Worm (Caenorhabditis elegans) whole organism, young adult: ENCODE measurements around the gene prp-3.

Experiments
- B0261.1 ChIP-seq: sonication (generic microtip); optimal IDR thresholded peaks from 2 replicates; lab custom pipeline; 2016; ENCODE audit warnings: mild to moderate bottlenecking, missing genetic modification characterization, moderate library complexity, missing compliant biosample characterization
- C06A6.2 ChIP-seq: fragments of 200-800 bp; sonication (Bioruptor generic); conservative IDR thresholded peaks from 2 replicates; pipeline ENCODE4 v1.3.6; 2022; ENCODE audit warnings: missing genetic modification characterization, missing compliant biosample characterization
- F22D6.2 ChIP-seq: sonication (generic microtip); optimal IDR thresholded peaks from 2 replicates; lab custom pipeline; 2016; ENCODE audit warnings: mild to moderate bottlenecking, missing genetic modification characterization, missing compliant biosample characterization
- F55B11.4 ChIP-seq: sonication (generic microtip); optimal IDR thresholded peaks from 2 replicates; lab custom pipeline; 2016; ENCODE audit warnings: missing compliant biosample characterization, missing genetic modification characterization, borderline replicate concordance; ENCODE audit not compliant: insufficient read depth
- T26A5.8 ChIP-seq: sonication (generic microtip); optimal IDR thresholded peaks from 2 replicates; lab custom pipeline; 2016; ENCODE audit warnings: missing genetic modification characterization, missing compliant biosample characterization
- Y53G8AR.9 ChIP-seq: fragments of 200-800 bp; sonication (Bioruptor generic); conservative IDR thresholded peaks from 2 replicates; pipeline ENCODE4 v1.3.6; 2022; ENCODE audit warnings: missing genetic modification reagents, missing genetic modification characterization, missing compliant biosample characterization
- Y56A3A.18 ChIP-seq: fragments of 200-800 bp; sonication (Bioruptor generic); IDR thresholded peaks from 2 replicates; pipeline ENCODE4 v1.3.6; 2022; ENCODE audit warnings: missing genetic modification reagents, missing genetic modification characterization, missing compliant biosample characterization
- akir-1 ChIP-seq: fragments of 200-800 bp; sonication (Bioruptor generic); optimal IDR thresholded peaks from 2 replicates; lab custom pipeline; 2018; ENCODE audit warnings: mild to moderate bottlenecking, missing genetic modification characterization, moderate library complexity, missing compliant biosample characterization
- aptf-3 ChIP-seq: fragments of 200-800 bp; sonication (Bioruptor generic); IDR thresholded peaks from 2 replicates; pipeline ENCODE4 v1.3.6; 2022; ENCODE audit warnings: missing genetic modification characterization, missing compliant biosample characterization
- athp-1 ChIP-seq: sonication (generic microtip); optimal IDR thresholded peaks from 2 replicates; lab custom pipeline; 2017; ENCODE audit warnings: mild to moderate bottlenecking, missing genetic modification characterization, missing compliant biosample characterization
- attf-5 ChIP-seq: fragments of 200-800 bp; sonication (Bioruptor generic); optimal IDR thresholded peaks from 2 replicates; lab custom pipeline; 2018; ENCODE audit warnings: mild to moderate bottlenecking, missing genetic modification characterization, missing compliant biosample characterization
- attf-6 ChIP-seq: fragments of 200-800 bp; sonication (Bioruptor generic); IDR thresholded peaks from 2 replicates; pipeline ENCODE4 v1.3.6; 2022; ENCODE audit warnings: missing genetic modification reagents, missing genetic modification characterization, missing compliant biosample characterization
- cebp-2 ChIP-seq: fragments of 200-800 bp; sonication (Bioruptor generic); IDR thresholded peaks from 2 replicates; pipeline ENCODE4 v1.3.6; 2022; ENCODE audit warnings: missing genetic modification characterization, missing compliant biosample characterization
- ceh-40 ChIP-seq: fragments of 200-800 bp; sonication (Bioruptor generic); IDR thresholded peaks from 2 replicates; pipeline ENCODE4 v1.3.6; 2022; ENCODE audit warnings: missing genetic modification characterization, missing compliant biosample characterization
- ceh-79 ChIP-seq: sonication (generic microtip); optimal IDR thresholded peaks from 2 replicates; lab custom pipeline; 2017; ENCODE audit warnings: mild to moderate bottlenecking, missing genetic modification characterization, missing compliant biosample characterization
- dpff-1 ChIP-seq: sonication (generic microtip); optimal IDR thresholded peaks from 2 replicates; lab custom pipeline; 2017; ENCODE audit warnings: mild to moderate bottlenecking, missing genetic modification characterization, missing compliant biosample characterization
- efl-1 ChIP-seq: fragments of 150-350 bp; optimal IDR thresholded peaks from 2 replicates; lab custom pipeline; 2014; ENCODE audit warnings: missing biosample characterization, missing genetic modification reagents, missing genetic modification characterization
- ekl-4 ChIP-seq: fragments of 200-800 bp; sonication (Bioruptor generic); IDR thresholded peaks from 2 replicates; pipeline ENCODE4 v1.3.6; 2022; ENCODE audit warnings: missing genetic modification reagents, missing genetic modification characterization, missing compliant biosample characterization
- ets-4 ChIP-seq: fragments of 200-800 bp; sonication (Bioruptor generic); optimal IDR thresholded peaks from 2 replicates; lab custom pipeline; 2018; ENCODE audit warnings: mild to moderate bottlenecking, missing genetic modification characterization, missing compliant biosample characterization
- hlh-26 ChIP-seq: fragments of 200-800 bp; sonication (Bioruptor generic); conservative IDR thresholded peaks from 2 replicates; pipeline ENCODE4 v1.3.6; 2022; ENCODE audit warnings: missing genetic modification reagents, missing genetic modification characterization, missing compliant biosample characterization
- let-607 ChIP-seq, 2 experiments: fragments of 200-800 bp in 1 of 2; sonication (Bioruptor generic) in 1 of 2; sonication (generic microtip) in 1 of 2; optimal IDR thresholded peaks; 2 replicates each; lab custom pipeline; 2016 to 2018; ENCODE audit warnings: mild to moderate bottlenecking in 2 of 2, missing compliant biosample characterization in 2 of 2, missing genetic modification characterization in 2 of 2, moderate library complexity in 2 of 2, missing genotype in 1 of 2
- lin-26 ChIP-seq: fragments of 200-800 bp; sonication (Bioruptor generic); IDR thresholded peaks from 2 replicates; pipeline ENCODE4 v1.3.6; 2022; ENCODE audit warnings: missing genetic modification reagents, missing genetic modification characterization, missing compliant biosample characterization
- lin-54 ChIP-seq: fragments of 200-800 bp; sonication (Bioruptor generic); optimal IDR thresholded peaks from 2 replicates; lab custom pipeline; 2018; ENCODE audit warnings: mild to moderate bottlenecking, missing genetic modification characterization, missing compliant biosample characterization
- lir-1 ChIP-seq: fragments of 200-800 bp; sonication (Bioruptor generic); conservative IDR thresholded peaks from 2 replicates; pipeline ENCODE4 v1.3.6; 2022; ENCODE audit warnings: missing genetic modification reagents, missing genetic modification characterization, missing compliant biosample characterization
- madf-6 ChIP-seq: fragments of 200-800 bp; sonication (Bioruptor generic); IDR thresholded peaks from 2 replicates; pipeline ENCODE4 v1.3.6; 2022; ENCODE audit warnings: missing genetic modification reagents, missing genetic modification characterization, missing compliant biosample characterization
- mcd-1 ChIP-seq: fragments of 200-800 bp; sonication (Bioruptor generic); IDR thresholded peaks from 2 replicates; pipeline ENCODE4 v1.3.6; 2022; ENCODE audit warnings: missing genetic modification reagents, missing genetic modification characterization, missing compliant biosample characterization
- nfya-2 ChIP-seq: fragments of 200-800 bp; sonication (Bioruptor generic); IDR thresholded peaks from 2 replicates; pipeline ENCODE4 v1.3.6; 2022; ENCODE audit warnings: missing genetic modification reagents, missing genetic modification characterization, missing compliant biosample characterization
- nfyb-1 ChIP-seq: fragments of 200-800 bp; sonication (Bioruptor generic); IDR thresholded peaks from 2 replicates; pipeline ENCODE4 v1.3.6; 2022; ENCODE audit warnings: missing genetic modification reagents, missing genetic modification characterization, missing compliant biosample characterization
- nhr-80 ChIP-seq: sonication (generic microtip); optimal IDR thresholded peaks from 2 replicates; lab custom pipeline; 2016; ENCODE audit warnings: missing genetic modification characterization, missing compliant biosample characterization
- nhr-90 ChIP-seq: sonication (generic microtip); optimal IDR thresholded peaks from 2 replicates; lab custom pipeline; 2016; ENCODE audit warnings: missing genotype, mild to moderate bottlenecking, missing genetic modification characterization, missing compliant biosample characterization
- rec-8 ChIP-seq, 2 experiments: sonication (generic microtip); optimal IDR thresholded peaks; 2 replicates each; lab custom pipeline; 2016; ENCODE audit warnings: mild to moderate bottlenecking in 2 of 2, missing genetic modification characterization in 2 of 2, missing genetic modification reagents in 2 of 2, missing genotype in 2 of 2, missing biosample characterization in 1 of 2, missing compliant biosample characterization in 1 of 2, moderate library complexity in 1 of 2
- repo-1 ChIP-seq: sonication (generic microtip); optimal IDR thresholded peaks from 2 replicates; lab custom pipeline; 2017; ENCODE audit warnings: mild to moderate bottlenecking, missing genetic modification characterization, missing compliant biosample characterization
- rpc-1 ChIP-seq, 2 experiments: fragments of 150-350 bp in 1 of 2; sonication (generic microtip) in 1 of 2; optimal IDR thresholded peaks; 2 replicates each; lab custom pipeline; 2014 to 2018; ENCODE audit warnings: missing biosample characterization in 1 of 2, missing genetic modification characterization in 1 of 2, missing genetic modification reagents in 1 of 2, missing genotype in 1 of 2
- snpc-1.1 ChIP-seq: sonication (generic microtip); optimal IDR thresholded peaks from 2 replicates; lab custom pipeline; 2017; ENCODE audit warnings: missing genetic modification characterization, mild to moderate bottlenecking, missing compliant biosample characterization, antibody characterized with exemption, moderate library complexity, missing genotype, missing genetic modification reagents; ENCODE audit not compliant: insufficient read depth
- snpc-1.3 ChIP-seq: sonication (generic microtip); optimal IDR thresholded peaks from 2 replicates; lab custom pipeline; 2017; ENCODE audit warnings: missing genetic modification characterization, mild to moderate bottlenecking, missing compliant biosample characterization, antibody characterized with exemption, moderate library complexity, missing genotype, missing genetic modification reagents; ENCODE audit not compliant: insufficient read depth
- snpc-4 ChIP-seq, 5 experiments: fragments of 150-350 bp in 1 of 5; sonication (generic microtip) in 4 of 5; optimal IDR thresholded peaks; 2 replicates each; lab custom pipeline; 2014 to 2018; ENCODE audit warnings: missing genetic modification characterization in 5 of 5, missing biosample characterization in 3 of 5, antibody characterized with exemption in 2 of 5, mild to moderate bottlenecking in 2 of 5, missing compliant biosample characterization in 2 of 5, missing genotype in 2 of 5, moderate library complexity in 2 of 5, missing genetic modification reagents in 1 of 5
- somi-1 ChIP-seq: fragments of 200-800 bp; sonication (Bioruptor generic); optimal IDR thresholded peaks from 2 replicates; lab custom pipeline; 2018; ENCODE audit warnings: mild to moderate bottlenecking, missing genetic modification characterization, missing compliant biosample characterization
- sptf-2 ChIP-seq: fragments of 200-800 bp; sonication (Bioruptor generic); optimal IDR thresholded peaks from 2 replicates; lab custom pipeline; 2018; ENCODE audit warnings: mild to moderate bottlenecking, missing genetic modification characterization, missing compliant biosample characterization
- tbp1 ChIP-seq: fragments of 200-800 bp; sonication (Bioruptor generic); optimal IDR thresholded peaks from 2 replicates; lab custom pipeline; 2018; ENCODE audit warnings: mild to moderate bottlenecking, missing genetic modification characterization, missing compliant biosample characterization
- unc-62 ChIP-seq: fragments of 150-350 bp; optimal IDR thresholded peaks from 2 replicates; lab custom pipeline; 2014; ENCODE audit warnings: missing biosample characterization, missing genetic modification reagents, missing genetic modification characterization
- xnd-1 ChIP-seq: sonication (generic microtip); optimal IDR thresholded peaks from 2 replicates; lab custom pipeline; 2016; ENCODE audit warnings: missing genotype, missing genetic modification reagents, missing genetic modification characterization, missing compliant biosample characterization
- zim-3 ChIP-seq: sonication (generic microtip); optimal IDR thresholded peaks from 2 replicates; lab custom pipeline; 2017; ENCODE audit warnings: mild to moderate bottlenecking, missing genetic modification characterization, moderate library complexity, missing compliant biosample characterization
- ztf-22 ChIP-seq: fragments of 200-800 bp; sonication (Bioruptor generic); optimal IDR thresholded peaks from 2 replicates; lab custom pipeline; 2018; ENCODE audit warnings: mild to moderate bottlenecking, missing genetic modification characterization, moderate library complexity, missing compliant biosample characterization
- ztf-25 ChIP-seq: fragments of 200-800 bp; sonication (Bioruptor generic); IDR thresholded peaks from 2 replicates; pipeline ENCODE4 v1.3.6; 2022; ENCODE audit warnings: missing genetic modification reagents, missing genetic modification characterization, missing compliant biosample characterization
- ztf-6 ChIP-seq: fragments of 200-800 bp; sonication (Bioruptor generic); IDR thresholded peaks from 2 replicates; pipeline ENCODE4 v1.3.6; 2022; ENCODE audit warnings: missing genetic modification reagents, missing genetic modification characterization, missing compliant biosample characterization

The prp-3 gene

ce11 chrIII:10461164-10461546 lies 33.4 kb upstream of the prp-3 start, which contains the start of gene atx-2 (continued):
- 0 out of 2 replicates have a peak, but pooled peaks have one; percentile 76 for TF ChIP-seq ztf-6
- peak; percentile 83 for TF ChIP-seq lir-1 (GFP tag; lab: Robert Waterston, UW)
- TF ChIP-seq ceh-40 (GFP tag; lab: Robert Waterston, UW), result peak; percentile 54; the same call in 1 of the 2 replicates
- peak; percentile 88 for TF ChIP-seq ets-4 (GFP tag; lab: Kevin White, UChicago)
- TF ChIP-seq sptf-2, result peak; percentile 88
- no peak for TF ChIP-seq hlh-26 (GFP tag; lab: Robert Waterston, UW)
- peak; percentile 99 for TF ChIP-seq attf-5 (GFP tag; lab: Kevin White, UChicago)
- TF ChIP-seq repo-1 (tag; lab: Kevin White, UChicago), result peak; percentile 81
- peak; percentile 88 for TF ChIP-seq lin-26 (GFP tag; lab: Robert Waterston, UW)
- peak; percentile 77 for TF ChIP-seq efl-1 (GFP tag; lab: Kevin White, UChicago)
- TF ChIP-seq F55B11.4 (tag; lab: Kevin White, UChicago), result no peak
- TF ChIP-seq lin-54 (GFP tag; lab: Kevin White, UChicago), result peak; percentile 91
- TF ChIP-seq mcd-1 (GFP tag; lab: Robert Waterston, UW), result peak; percentile 96
- peak; percentile 67 for TF ChIP-seq nhr-80 (tag; lab: Kevin White, UChicago)
- peak; percentile 58 for TF ChIP-seq snpc-1.3
- peak; percentile 55 for TF ChIP-seq xnd-1 (tag; lab: Kevin White, UChicago)
- TF ChIP-seq F22D6.2, result peak; percentile 78
- peak; percentile 89 for TF ChIP-seq madf-6 (GFP tag; lab: Robert Waterston, UW)
- peak; percentile 79 for TF ChIP-seq attf-6 (GFP tag; lab: Robert Waterston, UW)
- peak; percentile 93 for TF ChIP-seq zim-3 (tag; lab: Kevin White, UChicago)
- peak; percentile 71 for TF ChIP-seq snpc-1.1 (tag; lab: Kevin White, UChicago)
- TF ChIP-seq Y53G8AR.9 (GFP tag; lab: Robert Waterston, UW), result peak; percentile 87
- peak; percentile 96 for TF ChIP-seq ztf-25 (GFP tag; lab: Robert Waterston, UW)
- peak; percentile 4 for TF ChIP-seq ceh-79 (tag; lab: Kevin White, UChicago)
- TF ChIP-seq T26A5.8 (tag; lab: Kevin White, UChicago), result peak; percentile 64
- TF ChIP-seq akir-1 (GFP tag; lab: Kevin White, UChicago), result peak; percentile 47
- peak; percentile 72 for TF ChIP-seq tbp1 (GFP tag; lab: Kevin White, UChicago)
- no peak for TF ChIP-seq Y56A3A.18 (GFP tag; lab: Robert Waterston, UW)
- no peak for TF ChIP-seq dpff-1 (tag; lab: Kevin White, UChicago)
- peak; percentile 85 for TF ChIP-seq nhr-90 (tag; lab: Kevin White, UChicago)
- TF ChIP-seq unc-62 (GFP tag; lab: Kevin White, UChicago), result no peak
- TF ChIP-seq ztf-22 (GFP tag; lab: Kevin White, UChicago), result peak; percentile 42
- TF ChIP-seq aptf-3 (GFP tag; lab: Robert Waterston, UW), result peak; percentile 78; the same call in 1 of the 2 replicates
- no peak for TF ChIP-seq B0261.1 (tag; lab: Kevin White, UChicago)
- TF ChIP-seq ekl-4, result peak; percentile 84
- peak; percentile 61 to 84 for TF ChIP-seq let-607 (tag; optimal IDR thresholded peaks at IDR 0.05; lab: Kevin White, UChicago)
- TF ChIP-seq athp-1 (tag; lab: Kevin White, UChicago), result peak; percentile 96
- TF ChIP-seq snpc-4 (GFP tag; optimal IDR thresholded peaks at IDR 0.05; lab: Kevin White, UChicago), result peak; percentile 69
- TF ChIP-seq snpc-4 (tag; optimal IDR thresholded peaks at IDR 0.05; lab: Kevin White, UChicago), result peak; percentile 6 to 84 (median 62)
- peak; percentile 76 to 94 for TF ChIP-seq rec-8 (tag; optimal IDR thresholded peaks at IDR 0.05; lab: Kevin White, UChicago)
- peak; percentile 74; the same call in 1 of the 2 replicates for TF ChIP-seq cebp-2 (GFP tag; lab: Robert Waterston, UW)
- TF ChIP-seq C06A6.2 (GFP tag; lab: Robert Waterston, UW), result peak; percentile 94
- TF ChIP-seq rpc-1 (optimal IDR thresholded peaks at IDR 0.05; lab: Kevin White, UChicago), result peak; percentile 57
- TF ChIP-seq rpc-1 (tag; optimal IDR thresholded peaks at IDR 0.05; lab: Kevin White, UChicago), result no peak
- no peak for TF ChIP-seq nfya-2
- TF ChIP-seq nfyb-1, result peak; percentile 93
- TF ChIP-seq somi-1 (GFP tag; lab: Kevin White, UChicago), result peak; percentile 66
- TF ChIP-seq, all 124 proteins: peak for 97
